Worm (Caenorhabditis elegans) whole organism, late embryonic: ENCODE measurements around the gene nlp-29.

Experiments used
- C08G9.2 ChIP-seq: sonication (generic microtip); optimal IDR thresholded peaks from 2 replicates; lab custom pipeline; 2016; ENCODE audit warnings: mild to moderate bottlenecking, missing genetic modification characterization, moderate library complexity, missing compliant biosample characterization
- F13H6.1 ChIP-seq: sonication (generic microtip); optimal IDR thresholded peaks from 2 replicates; lab custom pipeline; 2016; ENCODE audit warnings: missing genetic modification characterization, missing compliant biosample characterization
- ama-1 ChIP-seq: fragments of 150-350 bp; optimal IDR thresholded peaks from 2 replicates; lab custom pipeline; 2014
- ceh-19 ChIP-seq: fragments of 200-800 bp; sonication (Bioruptor generic); optimal IDR thresholded peaks from 2 replicates; lab custom pipeline; 2018; ENCODE audit warnings: mild to moderate bottlenecking, missing genetic modification characterization, missing compliant biosample characterization
- ceh-22 ChIP-seq: sonication (generic microtip); optimal IDR thresholded peaks from 2 replicates; lab custom pipeline; 2017; ENCODE audit warnings: missing biosample characterization, missing genetic modification characterization
- ceh-34 ChIP-seq: sonication (generic microtip); optimal IDR thresholded peaks from 2 replicates; lab custom pipeline; 2016; ENCODE audit warnings: mild to moderate bottlenecking, missing genetic modification characterization, missing compliant biosample characterization
- ceh-6 ChIP-seq: fragments of 200-800 bp; sonication (Bioruptor generic); optimal IDR thresholded peaks from 2 replicates; lab custom pipeline; 2018; ENCODE audit warnings: mild to moderate bottlenecking, missing genetic modification characterization, missing compliant biosample characterization
- fax-1 ChIP-seq: sonication (generic microtip); optimal IDR thresholded peaks from 2 replicates; lab custom pipeline; 2016; ENCODE audit warnings: missing genotype, missing genetic modification characterization, missing compliant biosample characterization
- fkh-10 ChIP-seq: fragments of 150-350 bp; optimal IDR thresholded peaks from 2 replicates; lab custom pipeline; 2014; ENCODE audit warnings: missing biosample characterization, missing genetic modification reagents, missing genetic modification characterization
- hlh-15 ChIP-seq: sonication (generic microtip); optimal IDR thresholded peaks from 2 replicates; lab custom pipeline; 2016; ENCODE audit warnings: missing genetic modification characterization, missing compliant biosample characterization
- lin-11 ChIP-seq: fragments of 200-800 bp; sonication (Bioruptor generic); optimal IDR thresholded peaks from 2 replicates; lab custom pipeline; 2018; ENCODE audit warnings: mild to moderate bottlenecking, missing genetic modification characterization, missing compliant biosample characterization
- nhr-11 ChIP-seq: fragments of 150-350 bp; optimal IDR thresholded peaks from 2 replicates; lab custom pipeline; 2014; ENCODE audit warnings: missing biosample characterization, missing genetic modification characterization
- pat-9 ChIP-seq: fragments of 200-800 bp; sonication (Bioruptor generic); optimal IDR thresholded peaks from 2 replicates; lab custom pipeline; 2018; ENCODE audit warnings: mild to moderate bottlenecking, missing genetic modification characterization, moderate library complexity, missing compliant biosample characterization
- pha-4 ChIP-seq: fragments of 150-350 bp; optimal IDR thresholded peaks from 2 replicates; lab custom pipeline; 2018; ENCODE audit warnings: missing biosample characterization, missing genetic modification reagents, missing genetic modification characterization

DNA sequence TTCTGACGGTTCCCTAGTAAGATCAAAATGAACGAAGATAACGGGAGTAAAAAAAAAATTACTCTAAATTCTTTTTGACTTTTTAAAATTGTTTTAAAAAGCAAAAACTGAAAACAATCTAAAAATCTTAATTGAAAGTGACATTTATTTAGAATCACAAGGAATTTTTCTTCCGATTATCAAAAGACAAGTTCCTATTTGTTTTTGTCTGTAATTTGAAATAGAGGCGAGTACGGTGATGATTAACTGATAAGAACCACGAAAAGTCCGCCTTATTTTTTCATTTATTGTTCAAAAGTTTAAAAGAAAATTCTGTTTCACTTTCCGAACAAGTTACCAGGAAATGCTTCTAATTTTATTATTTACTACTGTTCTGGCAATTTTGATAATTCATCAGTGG is 34.5 kb upstream of the nlp-29 start, which contains the start of gene dach-1:
- TF ChIP-seq fax-1 (tag; lab: Kevin White, UChicago) (no peak), ceh-6 (GFP tag; lab: Kevin White, UChicago) (no peak), nhr-11 (tag; lab: Kevin White, UChicago) (no peak), F13H6.1 (tag; lab: Kevin White, UChicago) (no peak), ceh-34 (no peak), ceh-22 (tag; lab: Kevin White, UChicago) (no peak), fkh-10 (GFP tag; lab: Kevin White, UChicago) (no peak), pha-4 (tag; lab: Kevin White, UChicago) (no peak), ceh-19 (no peak), C08G9.2 (tag; lab: Kevin White, UChicago) (no peak), lin-11 (no peak), ama-1 (no peak), hlh-15 (tag; lab: Kevin White, UChicago) (no peak), pat-9 (tag; lab: Kevin White, UChicago) (no peak)
